Worm (Caenorhabditis elegans) whole organism, early embryonic: ENCODE data around the gene pqn-22.
"Not testable (repeated sequence)": the region's sequence is repeated elsewhere in the genome, so short reads cannot be mapped to it uniquely, and the experiment has no call there.

Experiments used
- B0310.2 ChIP-seq: sonication (generic microtip); optimal IDR thresholded peaks from 2 replicates; lab custom pipeline; 2016; ENCODE audit warnings: mild to moderate bottlenecking, missing genetic modification characterization, missing compliant biosample characterization
- F13C5.2 ChIP-seq: sonication (generic microtip); optimal IDR thresholded peaks from 2 replicates; lab custom pipeline; 2017; ENCODE audit warnings: mild to moderate bottlenecking, missing genetic modification characterization, inconsistent platforms, missing compliant biosample characterization
- aly-1 ChIP-seq: sonication (generic microtip); optimal IDR thresholded peaks from 2 replicates; lab custom pipeline; 2016; ENCODE audit warnings: missing genetic modification characterization, missing compliant biosample characterization
- ama-1 ChIP-seq: fragments of 150-350 bp; optimal IDR thresholded peaks from 2 replicates; lab custom pipeline; 2014
- ceh-13 ChIP-seq: fragments of 200-800 bp; sonication (Bioruptor generic); optimal IDR thresholded peaks from 2 replicates; lab custom pipeline; 2018; ENCODE audit warnings: mild to moderate bottlenecking, missing genetic modification characterization, missing compliant biosample characterization
- ceh-36 ChIP-seq: sonication (generic microtip); optimal IDR thresholded peaks from 2 replicates; lab custom pipeline; 2016; ENCODE audit warnings: missing genetic modification characterization, inconsistent platforms, missing compliant biosample characterization
- ets-7 ChIP-seq: sonication (generic microtip); optimal IDR thresholded peaks from 2 replicates; lab custom pipeline; 2016; ENCODE audit warnings: missing genotype, missing genetic modification characterization, missing compliant biosample characterization
- flt-1 ChIP-seq: fragments of 200-800 bp; sonication (Bioruptor generic); IDR thresholded peaks from 2 replicates; pipeline ENCODE4 v1.3.6; 2022; ENCODE audit warnings: missing genetic modification characterization, missing compliant biosample characterization
- hmbx-1 ChIP-seq: sonication (generic microtip); optimal IDR thresholded peaks from 2 replicates; lab custom pipeline; 2016; ENCODE audit warnings: mild to moderate bottlenecking, missing genetic modification characterization, missing compliant biosample characterization
- hmg-4 ChIP-seq: fragments of 200-800 bp; sonication (Bioruptor generic); optimal IDR thresholded peaks from 2 replicates; lab custom pipeline; 2018; ENCODE audit warnings: mild to moderate bottlenecking, missing genetic modification characterization, missing compliant biosample characterization
- hnd-1 ChIP-seq: sonication (generic microtip); optimal IDR thresholded peaks from 2 replicates; lab custom pipeline; 2016; ENCODE audit warnings: missing genetic modification characterization, missing compliant biosample characterization
- pes-1 ChIP-seq: fragments of 200-800 bp; sonication (Bioruptor generic); IDR thresholded peaks from 2 replicates; pipeline ENCODE4 v1.3.6; 2022; ENCODE audit warnings: missing genetic modification reagents, missing genetic modification characterization, missing compliant biosample characterization
- scrt-1 ChIP-seq: fragments of 200-800 bp; sonication (Bioruptor generic); IDR thresholded peaks from 2 replicates; pipeline ENCODE4 v1.3.6; 2022; ENCODE audit warnings: missing genetic modification characterization, missing compliant biosample characterization
- sea-1 ChIP-seq: fragments of 200-800 bp; sonication (Bioruptor generic); conservative IDR thresholded peaks from 2 replicates; pipeline ENCODE4 v1.3.6; 2022; ENCODE audit warnings: missing genetic modification characterization, missing compliant biosample characterization
- tbx-11 ChIP-seq: fragments of 200-800 bp; sonication (Bioruptor generic); IDR thresholded peaks from 2 replicates; pipeline ENCODE4 v1.3.6; 2022; ENCODE audit warnings: missing genetic modification characterization, missing compliant biosample characterization
- tbx-37 ChIP-seq: fragments of 200-800 bp; sonication (Bioruptor generic); conservative IDR thresholded peaks from 2 replicates; pipeline ENCODE4 v1.3.6; 2022; ENCODE audit warnings: missing genetic modification reagents, missing genetic modification characterization, missing compliant biosample characterization
- tra-4 ChIP-seq: sonication (generic microtip); optimal IDR thresholded peaks from 2 replicates; lab custom pipeline; 2017; ENCODE audit warnings: missing genetic modification characterization, missing compliant biosample characterization

Gene pqn-22

DNA sequence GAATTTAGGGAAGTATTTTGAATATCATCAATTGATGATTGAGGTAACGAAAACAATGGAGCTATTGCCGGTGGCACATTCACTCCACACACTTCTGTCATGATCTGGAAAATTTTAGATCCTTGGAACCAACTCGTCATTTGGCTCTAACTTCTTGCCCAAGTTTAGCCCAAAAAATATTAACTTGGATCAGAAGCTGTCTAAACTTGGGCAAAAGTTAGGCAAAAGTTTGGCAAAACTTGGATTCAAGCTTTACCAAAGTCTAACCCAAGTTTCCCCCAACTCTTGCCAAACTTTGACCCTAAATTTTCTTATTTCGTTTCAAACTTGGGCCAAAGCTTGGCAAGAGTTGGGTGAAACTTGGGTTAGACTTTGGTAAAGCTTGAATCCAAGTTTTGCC, at the start of gene pqn-22:
TSS of gene pqn-22 (minus strand) at position 101 of the 400 bp plus-strand sequence.
- not testable (repeated sequence) for TF ChIP-seq ceh-13; tbx-11; sea-1 (GFP tag; lab: Robert Waterston, UW)

ce11 chrIV:6079925-6080324, 46.5 kb upstream of the pqn-22 start, which contains the start of gene ugt-19:
ugt-19 (minus strand) TSS chrIV:6079952.
- TF ChIP-seq F13C5.2 (tag; lab: Kevin White, UChicago) (no peak), hnd-1 (tag; lab: Kevin White, UChicago) (no peak), tra-4 (no peak), ets-7 (tag; lab: Kevin White, UChicago) (no peak), sea-1 (GFP tag; lab: Robert Waterston, UW) (no peak), ceh-13 (no peak), B0310.2 (tag; lab: Kevin White, UChicago) (no peak), ceh-36 (no peak), ama-1 (no peak), hmg-4 (no peak), flt-1 (GFP tag; lab: Robert Waterston, UW) (no peak), scrt-1 (GFP tag; lab: Robert Waterston, UW) (no peak), hmbx-1 (tag; lab: Kevin White, UChicago) (no peak), pes-1 (GFP tag; lab: Robert Waterston, UW) (no peak), tbx-37 (no peak), aly-1 (tag; lab: Kevin White, UChicago) (no peak), tbx-11 (no peak)

DNA sequence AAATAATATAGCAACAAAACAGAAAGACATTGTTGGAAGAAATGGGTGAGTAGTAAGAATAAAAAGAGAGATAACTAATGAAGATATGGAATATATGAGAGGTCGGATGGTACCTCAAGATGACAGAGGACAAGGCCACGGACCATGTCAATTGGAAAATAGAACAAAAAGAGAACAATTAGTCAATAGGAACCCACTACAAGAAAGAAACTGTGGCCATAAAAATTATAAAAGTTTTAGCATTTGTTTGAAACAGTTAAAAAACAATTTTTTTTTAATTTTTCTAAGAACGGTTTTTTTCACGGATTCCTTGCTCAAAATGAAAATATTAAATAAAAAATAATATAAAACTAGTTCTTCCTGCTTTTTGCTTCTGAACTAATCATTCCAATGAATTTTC, 42.7 kb upstream of the pqn-22 start, which contains the start of gene cpg-20:
TSS of gene cpg-20 (minus strand) at position 101 of the 400 bp plus-strand sequence.
- TF ChIP-seq ceh-36 (no peak), sea-1 (GFP tag; lab: Robert Waterston, UW) (no peak), F13C5.2 (tag; lab: Kevin White, UChicago) (no peak), B0310.2 (tag; lab: Kevin White, UChicago) (no peak), tra-4 (no peak), tbx-37 (no peak), aly-1 (tag; lab: Kevin White, UChicago) (no peak), hnd-1 (tag; lab: Kevin White, UChicago) (no peak), ceh-13 (no peak), hmg-4 (no peak), flt-1 (GFP tag; lab: Robert Waterston, UW) (no peak), tbx-11 (no peak), pes-1 (GFP tag; lab: Robert Waterston, UW) (no peak), hmbx-1 (tag; lab: Kevin White, UChicago) (no peak), scrt-1 (GFP tag; lab: Robert Waterston, UW) (no peak)

DNA sequence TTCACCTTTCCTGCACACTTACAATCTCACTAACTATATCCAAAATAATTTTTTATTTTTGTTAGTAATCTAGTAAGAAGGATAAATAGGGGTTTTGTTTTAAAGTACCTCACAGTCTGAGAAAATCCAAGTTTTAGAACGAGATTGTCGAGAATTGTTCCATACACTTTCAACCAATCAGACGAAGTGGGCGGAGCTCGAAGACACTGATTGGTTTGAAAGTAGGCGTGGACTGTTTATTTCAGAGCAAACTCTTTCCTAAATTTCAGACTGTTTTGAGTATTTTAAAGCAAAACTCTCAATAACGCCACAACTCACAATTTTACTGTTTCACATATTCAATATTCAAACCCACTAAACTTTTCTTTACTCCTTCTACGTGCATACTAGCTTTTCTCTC, 37.6 kb upstream of the pqn-22 start:
- TF ChIP-seq tbx-11 (no peak), aly-1 (tag; lab: Kevin White, UChicago) (no peak), scrt-1 (GFP tag; lab: Robert Waterston, UW) (no peak), F13C5.2 (tag; lab: Kevin White, UChicago) (no peak), flt-1 (GFP tag; lab: Robert Waterston, UW) (no peak), pes-1 (GFP tag; lab: Robert Waterston, UW) (no peak), ceh-36 (no peak), tra-4 (no peak), hnd-1 (tag; lab: Kevin White, UChicago) (no peak), B0310.2 (tag; lab: Kevin White, UChicago) (no peak), hmbx-1 (tag; lab: Kevin White, UChicago) (no peak), sea-1 (GFP tag; lab: Robert Waterston, UW) (no peak), ceh-13 (no peak), ama-1 (no peak), hmg-4 (no peak), ets-7 (tag; lab: Kevin White, UChicago) (no peak), tbx-37 (no peak)

ce11 chrIV:6065186-6065585, 31.7 kb upstream of the pqn-22 start:
- TF ChIP-seq hnd-1 (tag; lab: Kevin White, UChicago) (no peak), tbx-37 (no peak), F13C5.2 (tag; lab: Kevin White, UChicago) (no peak), ama-1 (no peak), sea-1 (GFP tag; lab: Robert Waterston, UW) (no peak), flt-1 (GFP tag; lab: Robert Waterston, UW) (no peak), ceh-36 (no peak), hmg-4 (no peak), hmbx-1 (tag; lab: Kevin White, UChicago) (no peak), scrt-1 (GFP tag; lab: Robert Waterston, UW) (no peak), tbx-11 (no peak), aly-1 (tag; lab: Kevin White, UChicago) (no peak), B0310.2 (tag; lab: Kevin White, UChicago) (no peak), tra-4 (no peak), pes-1 (GFP tag; lab: Robert Waterston, UW) (no peak)

DNA sequence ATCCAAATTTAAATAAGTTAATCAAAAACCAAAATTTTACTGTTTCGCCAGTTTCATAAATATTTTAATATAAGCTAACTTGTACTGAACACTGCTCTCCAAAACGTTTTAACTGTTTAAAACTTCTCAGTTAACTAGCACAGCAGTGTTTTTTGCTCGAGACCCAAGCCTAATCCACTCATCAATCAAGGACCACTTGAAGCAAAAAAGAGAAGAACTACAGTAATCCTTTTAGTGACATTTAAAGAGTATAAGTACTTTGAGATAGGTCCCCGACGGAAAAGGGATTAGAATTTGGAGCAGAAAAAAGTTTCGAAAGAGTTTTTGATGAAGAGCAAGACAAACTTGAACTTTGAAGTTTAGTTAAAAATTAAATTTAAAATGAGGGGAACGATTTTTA, 31.2 kb upstream of the pqn-22 start:
- no peak for TF ChIP-seq hmbx-1 (tag; lab: Kevin White, UChicago)
- no peak for TF ChIP-seq pes-1 (GFP tag; lab: Robert Waterston, UW)
- TF ChIP-seq sea-1 (GFP tag; lab: Robert Waterston, UW), result no peak
- TF ChIP-seq aly-1 (tag; lab: Kevin White, UChicago), result no peak
- TF ChIP-seq hnd-1 (tag; lab: Kevin White, UChicago), result no peak
- no peak for TF ChIP-seq ets-7 (tag; lab: Kevin White, UChicago)
- TF ChIP-seq flt-1 (GFP tag; lab: Robert Waterston, UW), result no peak
- TF ChIP-seq F13C5.2 (tag; lab: Kevin White, UChicago), result no peak
- no peak for TF ChIP-seq scrt-1 (GFP tag; lab: Robert Waterston, UW)
- no peak for TF ChIP-seq B0310.2 (tag; lab: Kevin White, UChicago)
- no peak for TF ChIP-seq tra-4
- no peak for TF ChIP-seq ceh-13
- no peak for TF ChIP-seq tbx-11

DNA sequence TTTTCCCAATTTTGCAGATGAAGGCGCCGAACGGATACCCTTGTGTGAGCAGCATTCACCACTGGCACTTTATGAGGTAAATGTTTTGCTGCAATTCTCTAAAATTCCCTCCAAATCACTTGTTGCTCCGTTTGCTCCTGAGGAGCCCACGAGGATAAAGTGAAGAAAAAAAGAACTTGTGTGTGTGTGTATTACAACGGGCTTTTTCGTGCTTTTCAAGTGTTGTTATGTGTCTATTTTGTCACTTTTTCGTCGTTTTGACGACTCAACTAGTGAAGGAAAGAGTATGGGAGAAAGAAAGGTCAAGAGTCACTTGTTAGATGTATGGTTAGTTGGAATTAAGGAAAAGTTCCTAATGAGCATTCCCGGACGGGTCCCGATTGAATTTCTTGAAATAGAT, 28.6 kb upstream of the pqn-22 start:
- TF ChIP-seq flt-1 (GFP tag; lab: Robert Waterston, UW) (no peak), tbx-11 (no peak), pes-1 (GFP tag; lab: Robert Waterston, UW) (no peak), ceh-36 (no peak), tra-4 (no peak)
